Worm (Caenorhabditis elegans) whole organism, late embryonic: Measurements from ENCODE around the gene ddl-1.

ENCODE experiments used
- K02D7.2 ChIP-seq: sonication (generic microtip); optimal IDR thresholded peaks from 2 replicates; lab custom pipeline; 2017; ENCODE audit warnings: mild to moderate bottlenecking, missing genetic modification characterization, missing compliant biosample characterization
- ceh-18 ChIP-seq: sonication (generic microtip); optimal IDR thresholded peaks from 2 replicates; lab custom pipeline; 2016; ENCODE audit warnings: missing genetic modification characterization, missing compliant biosample characterization
- ceh-19 ChIP-seq: fragments of 200-800 bp; sonication (Bioruptor generic); optimal IDR thresholded peaks from 2 replicates; lab custom pipeline; 2018; ENCODE audit warnings: mild to moderate bottlenecking, missing genetic modification characterization, missing compliant biosample characterization
- fax-1 ChIP-seq: sonication (generic microtip); optimal IDR thresholded peaks from 2 replicates; lab custom pipeline; 2016; ENCODE audit warnings: missing genotype, missing genetic modification characterization, missing compliant biosample characterization
- hlh-30 ChIP-seq: sonication (generic microtip); optimal IDR thresholded peaks from 2 replicates; lab custom pipeline; 2017; ENCODE audit warnings: antibody characterized with exemption, missing genetic modification characterization, missing compliant biosample characterization; ENCODE audit not compliant: insufficient read depth
- lim-6 ChIP-seq: sonication (generic microtip); optimal IDR thresholded peaks from 2 replicates; lab custom pipeline; 2016; ENCODE audit warnings: missing genetic modification characterization, missing compliant biosample characterization
- nhr-11 ChIP-seq: fragments of 150-350 bp; optimal IDR thresholded peaks from 2 replicates; lab custom pipeline; 2014; ENCODE audit warnings: missing biosample characterization, missing genetic modification characterization
- pag-3 ChIP-seq: sonication (generic microtip); optimal IDR thresholded peaks from 2 replicates; lab custom pipeline; 2016; ENCODE audit warnings: missing compliant biosample characterization, missing genetic modification characterization, borderline replicate concordance
- sox-4 ChIP-seq: sonication (generic microtip); optimal IDR thresholded peaks from 2 replicates; lab custom pipeline; 2017; ENCODE audit warnings: mild to moderate bottlenecking, missing genetic modification characterization, inconsistent platforms, missing compliant biosample characterization

DNA sequence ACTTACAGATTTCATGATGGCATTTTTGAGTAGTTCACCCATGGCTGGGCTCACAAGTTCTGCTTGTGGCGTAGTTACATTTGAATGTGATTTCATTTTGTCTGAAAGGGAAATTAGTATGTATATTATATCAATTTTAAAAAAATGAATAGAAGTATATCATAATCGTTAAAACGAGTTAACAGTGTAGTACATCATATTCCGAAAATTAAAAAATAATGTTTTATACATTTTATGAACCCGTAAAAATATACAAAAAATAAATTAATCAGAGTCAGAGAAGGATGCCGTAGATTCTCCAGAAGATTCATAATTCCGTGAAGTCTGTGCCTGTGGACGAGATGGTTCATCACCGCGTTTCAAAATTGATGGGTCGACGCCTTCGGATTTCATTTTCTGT is 1.2 kb downstream of the ddl-1 start, which contains the start of gene F59E12.9:
- TF ChIP-seq fax-1 (tag; lab: Kevin White, UChicago) (no peak), K02D7.2 (no peak), ceh-18 (tag; lab: Kevin White, UChicago) (no peak), hlh-30 (tag; lab: Kevin White, UChicago) (no peak), lim-6 (tag; lab: Kevin White, UChicago) (no peak), pag-3 (tag; lab: Kevin White, UChicago) (no peak), nhr-11 (no peak), ceh-19 (no peak), sox-4 (tag; lab: Kevin White, UChicago) (no peak)
